Fruit fly (Drosophila melanogaster) whole organism, embryonic: ENCODE results near the gene CG32073.

Experiments
- Atf-2 ChIP-seq: fragments of 200-800 bp; sonication (Bioruptor generic); optimal IDR thresholded peaks from 2 replicates; lab custom pipeline; 2016; ENCODE audit warnings: missing biosample characterization, missing genetic modification characterization
- Bdp1 ChIP-seq: fragments of 200-800 bp; sonication (Bioruptor generic); optimal IDR thresholded peaks from 3 replicates; lab custom pipeline; 2016; ENCODE audit warnings: missing biosample characterization, missing genetic modification characterization
- CG10321 ChIP-seq: fragments of 200-800 bp; sonication (Bioruptor generic); IDR thresholded peaks from 2 replicates; pipeline ENCODE4 v1.3.6; 2022; ENCODE audit warnings: missing biosample characterization, missing genetic modification characterization
- CG10543 ChIP-seq: fragments of 200-800 bp; sonication (Bioruptor generic); optimal IDR thresholded peaks from 3 replicates; lab custom pipeline; 2017; ENCODE audit warnings: missing biosample characterization, mild to moderate bottlenecking, missing genetic modification characterization, moderate library complexity
- CG12155 ChIP-seq: fragments of 200-800 bp; sonication (Bioruptor generic); optimal IDR thresholded peaks from 3 replicates; lab custom pipeline; 2016; ENCODE audit warnings: missing biosample characterization, missing genetic modification characterization
- CG15073 ChIP-seq: fragments of 200-800 bp; sonication (Bioruptor generic); optimal IDR thresholded peaks from 2 replicates; lab custom pipeline; 2016; ENCODE audit warnings: missing biosample characterization, missing genetic modification characterization
- CG15696 ChIP-seq: fragments of 200-800 bp; sonication (Bioruptor generic); optimal IDR thresholded peaks from 2 replicates; lab custom pipeline; 2019; ENCODE audit warnings: missing biosample characterization, mild to moderate bottlenecking, missing genetic modification characterization, moderate library complexity
- CG16813 ChIP-seq: fragments of 200-800 bp; sonication (Bioruptor generic); IDR thresholded peaks from 3 replicates; pipeline ENCODE4 v1.3.6; 2022; ENCODE audit warnings: missing biosample characterization, missing genetic modification characterization; ENCODE audit not compliant: partially characterized antibody
- CG16863 ChIP-seq: fragments of 200-800 bp; sonication (Bioruptor generic); optimal IDR thresholded peaks from 3 replicates; lab custom pipeline; 2016; ENCODE audit warnings: missing biosample characterization, missing genetic modification characterization
- CG2199 ChIP-seq: fragments of 200-800 bp; sonication (Bioruptor generic); IDR thresholded peaks from 3 replicates; pipeline ENCODE4 v1.3.6; 2022; ENCODE audit warnings: missing biosample characterization, missing genetic modification characterization
- CG2875 ChIP-seq: fragments of 200-800 bp; sonication (Bioruptor generic); optimal IDR thresholded peaks from 2 replicates; lab custom pipeline; 2017; ENCODE audit warnings: missing biosample characterization, mild to moderate bottlenecking, missing genetic modification characterization, missing genetic modification reagents
- CG31365 ChIP-seq: fragments of 200-800 bp; sonication (Bioruptor generic); optimal IDR thresholded peaks from 2 replicates; lab custom pipeline; 2018; ENCODE audit warnings: missing biosample characterization, mild to moderate bottlenecking, missing genetic modification characterization
- CG32767 ChIP-seq: fragments of 200-800 bp; sonication (Bioruptor generic); IDR thresholded peaks from 2 replicates; pipeline ENCODE4 v1.3.6; 2022; ENCODE audit warnings: missing biosample characterization, missing genetic modification characterization
- CG33213 ChIP-seq: fragments of 200-800 bp; sonication (Bioruptor generic); optimal IDR thresholded peaks from 3 replicates; lab custom pipeline; 2016; ENCODE audit warnings: missing biosample characterization, missing genetic modification characterization
- CG4854 ChIP-seq: fragments of 200-800 bp; sonication (Bioruptor generic); optimal IDR thresholded peaks from 2 replicates; lab custom pipeline; 2016; ENCODE audit warnings: missing biosample characterization, missing genetic modification characterization, inconsistent platforms
- CG6272 ChIP-seq: fragments of 200-800 bp; sonication (Bioruptor generic); IDR thresholded peaks from 2 replicates; pipeline ENCODE4 v1.3.6; 2022; ENCODE audit warnings: missing biosample characterization, missing genetic modification characterization
- CG8089 ChIP-seq: fragments of 200-800 bp; sonication (Bioruptor generic); optimal IDR thresholded peaks from 3 replicates; lab custom pipeline; 2016; ENCODE audit warnings: missing biosample characterization, missing genetic modification characterization
- CG8359 ChIP-seq: fragments of 200-800 bp; sonication (Bioruptor generic); optimal IDR thresholded peaks from 2 replicates; lab custom pipeline; 2017; ENCODE audit warnings: missing biosample characterization, mild to moderate bottlenecking, missing genetic modification characterization, borderline replicate concordance
- CG9727 ChIP-seq: fragments of 200-800 bp; sonication (Bioruptor generic); optimal IDR thresholded peaks from 3 replicates; lab custom pipeline; 2017; ENCODE audit warnings: missing biosample characterization, mild to moderate bottlenecking, missing genetic modification characterization
- CrebB ChIP-seq: fragments of 200-800 bp; sonication (Bioruptor generic); optimal IDR thresholded peaks from 3 replicates; lab custom pipeline; 2018; ENCODE audit warnings: missing biosample characterization, mild to moderate bottlenecking, missing genetic modification characterization
- D19B ChIP-seq: fragments of 200-800 bp; sonication (Bioruptor generic); optimal IDR thresholded peaks from 2 replicates; lab custom pipeline; 2017; ENCODE audit warnings: missing biosample characterization, mild to moderate bottlenecking, missing genetic modification characterization
- MTF-1 ChIP-seq: fragments of 200-800 bp; sonication (Bioruptor generic); optimal IDR thresholded peaks from 2 replicates; lab custom pipeline; 2018; ENCODE audit warnings: missing biosample characterization, mild to moderate bottlenecking, missing genetic modification characterization, borderline replicate concordance
- Opbp ChIP-seq: fragments of 200-800 bp; sonication (Bioruptor generic); IDR thresholded peaks from 3 replicates; pipeline ENCODE4 v1.3.6; 2022; ENCODE audit warnings: missing biosample characterization, missing genetic modification characterization; ENCODE audit not compliant: partially characterized antibody
- PHDP ChIP-seq: fragments of 200-800 bp; sonication (Bioruptor generic); optimal IDR thresholded peaks from 3 replicates; lab custom pipeline; 2018; ENCODE audit warnings: missing biosample characterization, mild to moderate bottlenecking, missing genetic modification characterization, moderate library complexity
- Rx ChIP-seq: fragments of 200-800 bp; sonication (Bioruptor generic); IDR thresholded peaks from 2 replicates; pipeline ENCODE4 v1.3.6; 2022; ENCODE audit warnings: missing biosample characterization, missing genetic modification characterization
- Taf1 ChIP-seq: fragments of 200-800 bp; sonication (Bioruptor generic); IDR thresholded peaks from 2 replicates; pipeline ENCODE4 v1.3.6; 2022; ENCODE audit warnings: missing biosample characterization, missing genetic modification characterization
- Vsx1 ChIP-seq: fragments of 200-800 bp; sonication (Bioruptor generic); optimal IDR thresholded peaks from 2 replicates; lab custom pipeline; 2017; ENCODE audit warnings: missing biosample characterization, mild to moderate bottlenecking, missing genetic modification characterization, missing genetic modification reagents
- YL-1 ChIP-seq: fragments of 200-800 bp; sonication (Bioruptor generic); optimal IDR thresholded peaks from 3 replicates; lab custom pipeline; 2017; ENCODE audit warnings: missing biosample characterization, mild to moderate bottlenecking, missing genetic modification characterization
- amos ChIP-seq: fragments of 200-800 bp; sonication (Bioruptor generic); IDR thresholded peaks from 2 replicates; pipeline ENCODE4 v1.3.6; 2022; ENCODE audit warnings: missing biosample characterization, missing genetic modification characterization; ENCODE audit not compliant: partially characterized antibody
- cato ChIP-seq: fragments of 200-800 bp; sonication (Bioruptor generic); optimal IDR thresholded peaks from 2 replicates; lab custom pipeline; 2016; ENCODE audit warnings: missing biosample characterization, missing genetic modification characterization, borderline replicate concordance
- ems ChIP-seq: fragments of 200-800 bp; sonication (Bioruptor generic); optimal IDR thresholded peaks from 3 replicates; lab custom pipeline; 2016; ENCODE audit warnings: missing biosample characterization, missing genetic modification characterization
- esg ChIP-seq: fragments of 200-800 bp; sonication (Bioruptor generic); conservative IDR thresholded peaks from 2 replicates; pipeline ENCODE4 v1.3.6; 2022; ENCODE audit warnings: missing biosample characterization, missing genetic modification characterization
- gsb ChIP-seq: fragments of 200-800 bp; sonication (Bioruptor generic); IDR thresholded peaks from 2 replicates; pipeline ENCODE4 v1.3.6; 2022; ENCODE audit warnings: missing biosample characterization, missing genetic modification characterization
- hbn ChIP-seq: fragments of 200-800 bp; sonication (Bioruptor generic); IDR thresholded peaks from 2 replicates; pipeline ENCODE4 v1.3.6; 2022; ENCODE audit warnings: missing biosample characterization, missing genetic modification characterization; ENCODE audit not compliant: partially characterized antibody
- her ChIP-seq: fragments of 200-800 bp; sonication (Bioruptor generic); optimal IDR thresholded peaks from 2 replicates; lab custom pipeline; 2016; ENCODE audit warnings: missing biosample characterization, missing genetic modification characterization
- insv ChIP-seq, 2 experiments: fragments of 200-800 bp; sonication (Bioruptor generic); optimal IDR thresholded peaks; 3 replicates each; lab custom pipeline; 2016 to 2018; ENCODE audit warnings: missing biosample characterization in 2 of 2, missing genetic modification characterization in 2 of 2
- jing ChIP-seq: fragments of 200-800 bp; sonication (Bioruptor generic); optimal IDR thresholded peaks from 2 replicates; lab custom pipeline; 2018; ENCODE audit warnings: missing biosample characterization, mild to moderate bottlenecking, missing genetic modification characterization
- maf-S ChIP-seq: fragments of 200-800 bp; sonication (Bioruptor generic); optimal IDR thresholded peaks from 2 replicates; lab custom pipeline; 2016; ENCODE audit warnings: missing biosample characterization, missing genetic modification characterization
- prd ChIP-seq, 3 experiments: fragments of >200 bp in 2 of 3; fragments of 200-800 bp in 1 of 3; sonication (Bioruptor generic) in 1 of 3; optimal IDR thresholded peaks in 2 of 3; IDR thresholded peaks in 1 of 3; 2 replicates in 2 of 3; 3 replicates in 1 of 3; pipeline versions ENCODE4 v1.3.6 to Lab custom; 2017 to 2022; ENCODE audit warnings: missing biosample characterization in 1 of 3, missing genetic modification characterization in 1 of 3
- pros ChIP-seq: fragments of 200-800 bp; sonication (Bioruptor generic); optimal IDR thresholded peaks from 3 replicates; lab custom pipeline; 2019; ENCODE audit warnings: missing biosample characterization, mild to moderate bottlenecking, missing genetic modification characterization, moderate library complexity
- row ChIP-seq: fragments of 200-800 bp; sonication (Bioruptor generic); IDR thresholded peaks from 3 replicates; pipeline ENCODE4 v1.3.6; 2022; ENCODE audit warnings: missing biosample characterization, missing genetic modification characterization
- schlank ChIP-seq: fragments of 200-800 bp; sonication (Bioruptor generic); optimal IDR thresholded peaks from 2 replicates; lab custom pipeline; 2018; ENCODE audit warnings: missing biosample characterization, mild to moderate bottlenecking, missing genetic modification characterization
- sr ChIP-seq: fragments of 200-800 bp; sonication (Bioruptor generic); IDR thresholded peaks from 3 replicates; pipeline ENCODE4 v1.3.6; 2022; ENCODE audit warnings: missing biosample characterization, missing genetic modification characterization
- stc ChIP-seq: fragments of 200-800 bp; sonication (Bioruptor generic); IDR thresholded peaks from 2 replicates; pipeline ENCODE4 v1.3.6; 2022; ENCODE audit warnings: missing biosample characterization, missing genetic modification characterization
- tio ChIP-seq: fragments of 200-800 bp; sonication (Bioruptor generic); optimal IDR thresholded peaks from 2 replicates; lab custom pipeline; 2017; ENCODE audit warnings: missing biosample characterization, missing genetic modification characterization, inconsistent platforms
- usp ChIP-seq: fragments of >200 bp; optimal IDR thresholded peaks from 2 replicates; lab custom pipeline; 2017; ENCODE audit warnings: missing biosample characterization, missing genetic modification characterization
- yki ChIP-seq: fragments of >200 bp; optimal IDR thresholded peaks from 3 replicates; lab custom pipeline; 2018
- zen ChIP-seq: fragments of 200-800 bp; sonication (Bioruptor generic); optimal IDR thresholded peaks from 3 replicates; lab custom pipeline; 2018; ENCODE audit warnings: missing biosample characterization, mild to moderate bottlenecking, missing genetic modification characterization, moderate library complexity
- zf30C ChIP-seq: fragments of 200-800 bp; sonication (Bioruptor generic); optimal IDR thresholded peaks from 3 replicates; lab custom pipeline; 2018; ENCODE audit warnings: missing biosample characterization, mild to moderate bottlenecking, missing genetic modification characterization

CG32073 gene

DNA sequence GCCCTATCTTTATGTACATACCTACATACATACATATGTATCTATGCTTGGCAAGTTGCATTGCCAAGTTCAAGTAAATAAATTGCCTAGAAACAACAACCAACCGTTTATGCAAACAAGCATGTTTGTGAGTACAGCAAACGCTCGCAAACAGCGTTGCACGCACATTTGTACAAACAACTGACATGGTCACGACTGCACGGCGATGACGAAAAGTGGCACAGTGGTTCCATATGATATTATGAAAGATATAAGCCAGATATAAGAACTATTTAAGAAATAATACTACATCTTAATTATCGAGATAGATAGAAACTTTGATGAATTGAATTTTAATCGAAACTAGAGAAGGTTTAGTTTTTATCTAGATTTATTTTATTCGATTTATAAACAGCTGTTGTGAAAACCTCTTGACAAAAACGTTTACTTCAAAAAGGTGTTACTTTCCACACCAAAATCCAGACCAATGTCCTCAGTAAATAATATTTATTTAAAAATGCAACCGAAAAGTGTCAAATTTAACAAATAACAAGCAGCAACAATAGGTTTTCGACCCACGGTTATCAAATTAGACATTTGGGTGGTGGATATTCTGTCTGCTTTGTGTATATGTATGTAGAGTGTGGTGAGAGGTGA is 17.5 kb downstream of the CG32073 start (continued):
- TF ChIP-seq CrebB (tag; lab: Kevin White, UChicago), result peak; percentile 26
- peak; percentile 71 for TF ChIP-seq CG8359 (GFP tag; lab: Kevin White, UChicago)
- peak; percentile 54; the same call in 1 of the 2 replicates for TF ChIP-seq CG10321
- no peak for TF ChIP-seq Opbp (GFP tag; lab: Robert Waterston, UW)
- TF ChIP-seq YL-1 (GFP tag; lab: Kevin White, UChicago), result peak; percentile 81
- TF ChIP-seq amos (GFP tag; lab: Robert Waterston, UW), result no peak
- TF ChIP-seq Bdp1 (GFP tag; lab: Kevin White, UChicago), result peak; percentile 79
- TF ChIP-seq stc (GFP tag; lab: Robert Waterston, UW), result peak; percentile 69
- TF ChIP-seq CG9727 (GFP tag; lab: Kevin White, UChicago), result peak; percentile 97
- TF ChIP-seq cato (GFP tag; lab: Kevin White, UChicago), result peak; percentile 82
- no peak for TF ChIP-seq zf30C (GFP tag; lab: Kevin White, UChicago)
- TF ChIP-seq CG12155 (GFP tag; lab: Kevin White, UChicago), result peak; percentile 84
- peak; percentile 54 for TF ChIP-seq her (GFP tag; lab: Kevin White, UChicago)
- TF ChIP-seq usp, result no peak
- TF ChIP-seq CG15696 (tag; lab: Kevin White, UChicago), result peak; percentile 93
- peak; percentile 65 for TF ChIP-seq CG10543 (GFP tag; lab: Kevin White, UChicago)
- peak; percentile 32 for TF ChIP-seq Rx
- TF ChIP-seq esg (GFP tag; lab: Robert Waterston, UW), result peak; percentile 80
- TF ChIP-seq prd (optimal IDR thresholded peaks at IDR 0.05; lab: Kevin White, UChicago), result no peak
- TF ChIP-seq prd (GFP tag; IDR thresholded peaks at IDR 0.05; lab: Robert Waterston, UW), result peak; percentile 85
- peak; percentile 27 for TF ChIP-seq pros (GFP tag; lab: Kevin White, UChicago)
- TF ChIP-seq CG8089 (GFP tag; lab: Kevin White, UChicago), result peak; percentile 69
- peak; percentile 90 for TF ChIP-seq row (GFP tag; lab: Robert Waterston, UW)
- TF ChIP-seq yki, result no peak
- peak; percentile 73 for TF ChIP-seq CG4854 (GFP tag; lab: Kevin White, UChicago)
- peak; percentile 74 for TF ChIP-seq CG32767 (GFP tag; lab: Robert Waterston, UW)
- peak; percentile 87 for TF ChIP-seq ems (GFP tag; lab: Kevin White, UChicago)
- TF ChIP-seq hbn (GFP tag; lab: Robert Waterston, UW), result no peak
- peak; percentile 89 for TF ChIP-seq PHDP (tag; lab: Kevin White, UChicago)
- peak; percentile 61; the same call in 2 of the 3 replicates for TF ChIP-seq CG2199
- peak; percentile 49; the same call in 1 of the 3 replicates for TF ChIP-seq CG16813 (GFP tag; lab: Robert Waterston, UW)
- peak; percentile 95 for TF ChIP-seq tio
- TF ChIP-seq D19B (GFP tag; lab: Kevin White, UChicago), result peak; percentile 62
- TF ChIP-seq sr (GFP tag; lab: Robert Waterston, UW), result peak; percentile 74; the same call in 2 of the 3 replicates
- peak; percentile 79 for TF ChIP-seq CG33213
- TF ChIP-seq MTF-1 (GFP tag; lab: Kevin White, UChicago), result peak; percentile 76
- peak; percentile 47 for TF ChIP-seq zen (tag; lab: Kevin White, UChicago)
- TF ChIP-seq CG2875 (GFP tag; lab: Kevin White, UChicago), result peak; percentile 90
- peak; percentile 79 for TF ChIP-seq jing (GFP tag; lab: Kevin White, UChicago)
- TF ChIP-seq insv (GFP tag; optimal IDR thresholded peaks at IDR 0.05; lab: Kevin White, UChicago), result peak in 1 of 2 experiments; percentile 62
- peak; percentile 83 for TF ChIP-seq Vsx1 (GFP tag; lab: Kevin White, UChicago)
- peak; percentile 51 for TF ChIP-seq CG6272
- peak; percentile 88 for TF ChIP-seq Atf-2 (GFP tag; lab: Kevin White, UChicago)
- peak; percentile 62 for TF ChIP-seq gsb (GFP tag; lab: Robert Waterston, UW)
- peak; percentile 39 for TF ChIP-seq CG31365 (tag; lab: Kevin White, UChicago)
- peak; percentile 61 for TF ChIP-seq CG15073 (GFP tag; lab: Kevin White, UChicago)
- TF ChIP-seq CG16863 (GFP tag; lab: Kevin White, UChicago), result peak; percentile 87
- no peak for TF ChIP-seq schlank
- 0 out of 2 replicates have a peak, but pooled peaks have one; percentile 15 for TF ChIP-seq Taf1
- TF ChIP-seq maf-S (GFP tag; lab: Kevin White, UChicago), result peak; percentile 41
